Fruit fly (Drosophila melanogaster) whole organism, embryonic: ENCODE results near the gene Grl62c.

Experiments
- ATbp ChIP-seq: fragments of 200-800 bp; sonication (Bioruptor generic); optimal IDR thresholded peaks from 2 replicates; lab custom pipeline; 2017; ENCODE audit warnings: missing biosample characterization, mild to moderate bottlenecking, missing genetic modification characterization, missing genetic modification reagents
- Asciz ChIP-seq: fragments of 200-800 bp; sonication (Bioruptor generic); optimal IDR thresholded peaks from 2 replicates; lab custom pipeline; 2017; ENCODE audit warnings: missing biosample characterization, mild to moderate bottlenecking, missing genetic modification characterization, missing genetic modification reagents
- CG10209 ChIP-seq: fragments of 200-800 bp; sonication (Bioruptor generic); optimal IDR thresholded peaks from 3 replicates; lab custom pipeline; 2017; ENCODE audit warnings: missing biosample characterization, mild to moderate bottlenecking, missing genetic modification characterization, missing genetic modification reagents
- CG10543 ChIP-seq: fragments of 200-800 bp; sonication (Bioruptor generic); optimal IDR thresholded peaks from 3 replicates; lab custom pipeline; 2017; ENCODE audit warnings: missing biosample characterization, mild to moderate bottlenecking, missing genetic modification characterization, moderate library complexity
- CG11696 ChIP-seq: fragments of 200-800 bp; sonication (Bioruptor generic); IDR thresholded peaks from 2 replicates; pipeline ENCODE4 v1.3.6; 2022; ENCODE audit warnings: missing biosample characterization, missing genetic modification characterization
- CG12744 ChIP-seq: fragments of 200-800 bp; sonication (Bioruptor generic); optimal IDR thresholded peaks from 2 replicates; lab custom pipeline; 2016; ENCODE audit warnings: missing biosample characterization, missing genetic modification characterization
- CG12769 ChIP-seq: fragments of 200-800 bp; sonication (Bioruptor generic); optimal IDR thresholded peaks from 2 replicates; lab custom pipeline; 2019; ENCODE audit warnings: missing biosample characterization, mild to moderate bottlenecking, missing genetic modification characterization, moderate library complexity
- CG15514 ChIP-seq: fragments of 200-800 bp; sonication (Bioruptor generic); optimal IDR thresholded peaks from 3 replicates; lab custom pipeline; 2017; ENCODE audit warnings: missing biosample characterization, missing genetic modification characterization, mild to moderate bottlenecking, moderate library complexity, missing genetic modification reagents
- CG1603 ChIP-seq: fragments of 200-800 bp; sonication (Bioruptor generic); optimal IDR thresholded peaks from 2 replicates; lab custom pipeline; 2019; ENCODE audit warnings: missing biosample characterization, mild to moderate bottlenecking, missing genetic modification characterization, moderate library complexity
- CG17359 ChIP-seq: fragments of 200-800 bp; sonication (Bioruptor generic); optimal IDR thresholded peaks from 3 replicates; lab custom pipeline; 2018; ENCODE audit warnings: missing biosample characterization, mild to moderate bottlenecking, missing genetic modification characterization, moderate library complexity
- CG17829 ChIP-seq: fragments of 200-800 bp; optimal IDR thresholded peaks from 2 replicates; lab custom pipeline; 2019; ENCODE audit warnings: missing biosample characterization, mild to moderate bottlenecking, missing genetic modification characterization, moderate library complexity
- CG18764 ChIP-seq: fragments of 200-800 bp; sonication (Bioruptor generic); optimal IDR thresholded peaks from 3 replicates; lab custom pipeline; 2016; ENCODE audit warnings: missing biosample characterization, missing genetic modification characterization
- CG2875 ChIP-seq: fragments of 200-800 bp; sonication (Bioruptor generic); optimal IDR thresholded peaks from 2 replicates; lab custom pipeline; 2017; ENCODE audit warnings: missing biosample characterization, mild to moderate bottlenecking, missing genetic modification characterization, missing genetic modification reagents
- CG3407 ChIP-seq: fragments of 200-800 bp; sonication (Bioruptor generic); optimal IDR thresholded peaks from 2 replicates; lab custom pipeline; 2018; ENCODE audit warnings: missing biosample characterization, mild to moderate bottlenecking, missing genetic modification characterization
- CG3995 ChIP-seq: fragments of 200-800 bp; sonication (Bioruptor generic); optimal IDR thresholded peaks from 3 replicates; lab custom pipeline; 2016; ENCODE audit warnings: missing biosample characterization, missing genetic modification characterization
- CG4617 ChIP-seq: fragments of 200-800 bp; sonication (Bioruptor generic); optimal IDR thresholded peaks from 3 replicates; lab custom pipeline; 2016; ENCODE audit warnings: missing biosample characterization, missing genetic modification characterization, borderline replicate concordance
- CG7839 ChIP-seq: fragments of 200-800 bp; sonication (Bioruptor generic); optimal IDR thresholded peaks from 3 replicates; lab custom pipeline; 2018; ENCODE audit warnings: missing biosample characterization, mild to moderate bottlenecking, missing genetic modification characterization, moderate library complexity
- CG8290 ChIP-seq, 3 experiments: fragments of 200-800 bp; sonication (Bioruptor generic); optimal IDR thresholded peaks; 2 replicates each; lab custom pipeline; 2016 to 2019; ENCODE audit warnings: missing biosample characterization in 3 of 3, missing genetic modification characterization in 3 of 3, mild to moderate bottlenecking in 2 of 3, moderate library complexity in 1 of 3
- CkIIα-i1 ChIP-seq: fragments of 200-800 bp; sonication (Bioruptor generic); IDR thresholded peaks from 2 replicates; pipeline ENCODE4 v1.3.6; 2022; ENCODE audit warnings: missing biosample characterization, missing genetic modification characterization
- CoRest ChIP-seq: fragments of 200-800 bp; sonication (Bioruptor generic); optimal IDR thresholded peaks from 3 replicates; lab custom pipeline; 2018; ENCODE audit warnings: missing biosample characterization, mild to moderate bottlenecking, missing genetic modification characterization, moderate library complexity
- Dfd ChIP-seq, 2 experiments: fragments of >200 bp; optimal IDR thresholded peaks; 2 replicates each; lab custom pipeline; 2017; ENCODE audit warnings: missing biosample characterization in 2 of 2, missing genetic modification characterization in 2 of 2
- Doc2 ChIP-seq: fragments of 200-800 bp; sonication (Bioruptor generic); IDR thresholded peaks from 2 replicates; pipeline ENCODE4 v1.3.6; 2022; ENCODE audit warnings: missing biosample characterization, missing genetic modification characterization
- Elba2 ChIP-seq: fragments of 200-800 bp; sonication (Bioruptor generic); optimal IDR thresholded peaks from 3 replicates; lab custom pipeline; 2016; ENCODE audit warnings: missing biosample characterization, missing genetic modification characterization
- HHEX ChIP-seq: fragments of 200-800 bp; sonication (Bioruptor generic); optimal IDR thresholded peaks from 3 replicates; lab custom pipeline; 2017; ENCODE audit warnings: missing biosample characterization, mild to moderate bottlenecking, missing genetic modification characterization, missing genetic modification reagents
- HLH3B ChIP-seq: fragments of 200-800 bp; sonication (Bioruptor generic); IDR thresholded peaks from 2 replicates; pipeline ENCODE4 v1.3.6; 2022; ENCODE audit warnings: missing biosample characterization, missing genetic modification characterization
- Hmr ChIP-seq: fragments of 200-800 bp; sonication (Bioruptor generic); optimal IDR thresholded peaks from 3 replicates; lab custom pipeline; 2017; ENCODE audit warnings: mild to moderate bottlenecking, missing biosample characterization, missing genetic modification reagents, missing genetic modification characterization
- Med ChIP-seq: fragments of 200-800 bp; sonication (Bioruptor generic); peaks from one replicate; lab custom pipeline; 2016; ENCODE audit warnings: missing biosample characterization, missing genetic modification characterization, mild to moderate bottlenecking, inconsistent platforms, moderate library complexity
- PHDP ChIP-seq: fragments of 200-800 bp; sonication (Bioruptor generic); optimal IDR thresholded peaks from 3 replicates; lab custom pipeline; 2018; ENCODE audit warnings: missing biosample characterization, mild to moderate bottlenecking, missing genetic modification characterization, moderate library complexity
- Rfx ChIP-seq: fragments of 200-800 bp; sonication (Bioruptor generic); IDR thresholded peaks from 2 replicates; pipeline ENCODE4 v1.3.6; 2022; ENCODE audit warnings: missing biosample characterization, missing genetic modification characterization
- ase ChIP-seq: fragments of 200-800 bp; sonication (Bioruptor generic); IDR thresholded peaks from 3 replicates; pipeline ENCODE4 v1.3.6; 2022; ENCODE audit warnings: missing biosample characterization, missing genetic modification characterization
- bbx ChIP-seq: fragments of 200-800 bp; sonication (Bioruptor generic); IDR thresholded peaks from 2 replicates; pipeline ENCODE4 v1.3.6; 2022; ENCODE audit warnings: missing biosample characterization, missing genetic modification characterization; ENCODE audit not compliant: partially characterized antibody
- chif ChIP-seq, 2 experiments: fragments of 200-800 bp; sonication (Bioruptor generic); optimal IDR thresholded peaks; 3 replicates each; lab custom pipeline; 2016; ENCODE audit warnings: missing biosample characterization in 2 of 2, missing genetic modification characterization in 2 of 2
- ci ChIP-seq: fragments of 200-800 bp; sonication (Bioruptor generic); IDR thresholded peaks from 3 replicates; pipeline ENCODE4 v1.3.6; 2022; ENCODE audit warnings: missing biosample characterization, missing genetic modification characterization
- emc ChIP-seq: fragments of 200-800 bp; sonication (Bioruptor generic); optimal IDR thresholded peaks from 2 replicates; lab custom pipeline; 2016; ENCODE audit warnings: missing biosample characterization, missing genetic modification characterization
- fd64A ChIP-seq: fragments of 200-800 bp; sonication (Bioruptor generic); optimal IDR thresholded peaks from 3 replicates; lab custom pipeline; 2018; ENCODE audit warnings: missing biosample characterization, mild to moderate bottlenecking, missing genetic modification characterization
- fd96Cb ChIP-seq: fragments of 200-800 bp; sonication (Bioruptor generic); optimal IDR thresholded peaks from 2 replicates; lab custom pipeline; 2018; ENCODE audit warnings: missing biosample characterization, mild to moderate bottlenecking, missing genetic modification characterization, moderate library complexity
- gcm ChIP-seq: fragments of 200-800 bp; sonication (Bioruptor generic); optimal IDR thresholded peaks from 2 replicates; lab custom pipeline; 2019; ENCODE audit warnings: missing biosample characterization, mild to moderate bottlenecking, missing genetic modification characterization, moderate library complexity
- hb ChIP-seq: fragments of 200-800 bp; sonication (Bioruptor generic); IDR thresholded peaks from 3 replicates; pipeline ENCODE4 v1.3.6; 2022; ENCODE audit warnings: missing biosample characterization, missing genetic modification characterization; ENCODE audit not compliant: partially characterized antibody
- ken ChIP-seq: fragments of 200-800 bp; sonication (Bioruptor generic); IDR thresholded peaks from 3 replicates; pipeline ENCODE4 v1.3.6; 2022; ENCODE audit warnings: missing biosample characterization, missing genetic modification characterization
- lov ChIP-seq, 2 experiments: fragments of 200-800 bp in 1 of 2; fragments of >200 bp in 1 of 2; sonication (Bioruptor generic) in 1 of 2; IDR thresholded peaks in 1 of 2; optimal IDR thresholded peaks in 1 of 2; 2 replicates in 1 of 2; 3 replicates in 1 of 2; pipeline versions ENCODE4 v1.3.6 to Lab custom; 2017 to 2022; ENCODE audit warnings: missing biosample characterization in 1 of 2, missing genetic modification characterization in 1 of 2
- mld ChIP-seq: fragments of 200-800 bp; sonication (Bioruptor generic); IDR thresholded peaks from 3 replicates; pipeline ENCODE4 v1.3.6; 2022; ENCODE audit warnings: missing biosample characterization, missing genetic modification characterization; ENCODE audit not compliant: partially characterized antibody
- onecut ChIP-seq: fragments of 200-800 bp; sonication (Bioruptor generic); IDR thresholded peaks from 2 replicates; pipeline ENCODE4 v1.3.6; 2022; ENCODE audit warnings: missing biosample characterization, missing genetic modification characterization
- otp ChIP-seq: fragments of 200-800 bp; sonication (Bioruptor generic); IDR thresholded peaks from 3 replicates; pipeline ENCODE4, ENCODE4 v1.3.6; 2022; ENCODE audit warnings: missing biosample characterization, missing genetic modification characterization
- sens ChIP-seq: fragments of 200-800 bp; sonication (Bioruptor generic); peaks from one replicate; lab custom pipeline; 2016; ENCODE audit warnings: missing biosample characterization, missing genetic modification characterization
- seq ChIP-seq: fragments of 200-800 bp; sonication (Bioruptor generic); IDR thresholded peaks from 2 replicates; pipeline ENCODE4 v1.3.6; 2022; ENCODE audit warnings: missing biosample characterization, missing genetic modification characterization
- stc ChIP-seq: fragments of 200-800 bp; sonication (Bioruptor generic); IDR thresholded peaks from 2 replicates; pipeline ENCODE4 v1.3.6; 2022; ENCODE audit warnings: missing biosample characterization, missing genetic modification characterization
- usp ChIP-seq: fragments of >200 bp; optimal IDR thresholded peaks from 2 replicates; lab custom pipeline; 2017; ENCODE audit warnings: missing biosample characterization, missing genetic modification characterization
- vvl ChIP-seq: fragments of 200-800 bp; sonication (Bioruptor generic); IDR thresholded peaks from 2 replicates; pipeline ENCODE4 v1.3.6; 2022; ENCODE audit warnings: missing biosample characterization, missing genetic modification characterization
- zfh2 ChIP-seq: fragments of 200-800 bp; sonication (Bioruptor generic); optimal IDR thresholded peaks from 2 replicates; lab custom pipeline; 2016; ENCODE audit warnings: missing biosample characterization, missing genetic modification characterization

Grl62c gene

dm6 chr3L:2004732-2005131 is 22.1 kb upstream of the Grl62c start (continued):
- peak; percentile 39 for TF ChIP-seq CG17359 (tag; lab: Kevin White, UChicago)
- TF ChIP-seq CG11696 (GFP tag; lab: Robert Waterston, UW), result 0 out of 2 replicates have a peak, but pooled peaks have one; percentile 39
- no peak for TF ChIP-seq lov (optimal IDR thresholded peaks at IDR 0.05; lab: Kevin White, UChicago)
- TF ChIP-seq lov (GFP tag; IDR thresholded peaks at IDR 0.05; lab: Robert Waterston, UW), result 0 out of 3 replicates have a peak, but pooled peaks have one; percentile 14
- TF ChIP-seq CG17829, result no peak
- TF ChIP-seq gcm (GFP tag; lab: Kevin White, UChicago), result no peak
- 0 out of 2 replicates have a peak, but pooled peaks have one; percentile 15 for TF ChIP-seq onecut (GFP tag; lab: Robert Waterston, UW)
- peak; percentile 21 for TF ChIP-seq fd64A (GFP tag; lab: Kevin White, UChicago)
- TF ChIP-seq ATbp (GFP tag; lab: Kevin White, UChicago), result peak; percentile 61
- TF ChIP-seq vvl (GFP tag; lab: Robert Waterston, UW), result no peak
- TF ChIP-seq ci (GFP tag; lab: Robert Waterston, UW), result 0 out of 3 replicates have a peak, but pooled peaks have one; percentile 41
- TF ChIP-seq CG3995 (GFP tag; lab: Kevin White, UChicago), result no peak
- peak; percentile 2 for TF ChIP-seq CG10543 (GFP tag; lab: Kevin White, UChicago)
- TF ChIP-seq Med, result peak; percentile 83
- TF ChIP-seq CG15514 (GFP tag; lab: Kevin White, UChicago), result peak; percentile 7
- peak; percentile 23 for TF ChIP-seq CG12769
- peak; percentile 26 for TF ChIP-seq CG10209 (GFP tag; lab: Kevin White, UChicago)
- no peak for TF ChIP-seq chif (GFP tag; optimal IDR thresholded peaks at IDR 0.05; lab: Kevin White, UChicago)
- TF ChIP-seq CG4617, result no peak
- TF ChIP-seq HLH3B (GFP tag; lab: Robert Waterston, UW), result 0 out of 2 replicates have a peak, but pooled peaks have one; percentile 30
- no peak for TF ChIP-seq ken (GFP tag; lab: Robert Waterston, UW)
- no peak for TF ChIP-seq otp (GFP tag; lab: Robert Waterston, UW)
- TF ChIP-seq CoRest (tag; lab: Kevin White, UChicago), result peak; percentile 13
- TF ChIP-seq CG18764, result no peak
- 0 out of 2 replicates have a peak, but pooled peaks have one; percentile 4 for TF ChIP-seq Rfx (GFP tag; lab: Robert Waterston, UW)
- no peak for TF ChIP-seq ase (GFP tag; lab: Robert Waterston, UW)
- TF ChIP-seq stc (GFP tag; lab: Robert Waterston, UW), result no peak
- no peak for TF ChIP-seq mld (GFP tag; lab: Robert Waterston, UW)
- peak; percentile 18 for TF ChIP-seq sens (GFP tag; lab: Kevin White, UChicago)
- no peak for TF ChIP-seq CG12744 (GFP tag; lab: Kevin White, UChicago)
- no peak for TF ChIP-seq Doc2
- TF ChIP-seq bbx (GFP tag; lab: Robert Waterston, UW), result no peak
- TF ChIP-seq fd96Cb (tag; lab: Kevin White, UChicago), result no peak
- TF ChIP-seq PHDP (tag; lab: Kevin White, UChicago), result peak; percentile 28
- peak; percentile 18 for TF ChIP-seq HHEX
- peak; percentile 21 for TF ChIP-seq Hmr
- no peak for TF ChIP-seq hb (GFP tag; lab: Robert Waterston, UW)
- no peak for TF ChIP-seq emc (GFP tag; lab: Kevin White, UChicago)
- peak; percentile 49 for TF ChIP-seq CG1603 (tag; lab: Kevin White, UChicago)
- no peak for TF ChIP-seq CkIIα-i1
- TF ChIP-seq CG2875 (GFP tag; lab: Kevin White, UChicago), result peak; percentile 19
- TF ChIP-seq CG7839, result peak; percentile 8
- TF ChIP-seq usp (GFP tag; lab: Kevin White, UChicago), result no peak
- 0 out of 2 replicates have a peak, but pooled peaks have one; percentile 7 for TF ChIP-seq seq (GFP tag; lab: Robert Waterston, UW)
- TF ChIP-seq CG8290 (GFP tag; optimal IDR thresholded peaks at IDR 0.05; lab: Kevin White, UChicago), result no peak
- TF ChIP-seq CG8290 (tag; optimal IDR thresholded peaks at IDR 0.05; lab: Kevin White, UChicago), result peak in 1 of 2 experiments; percentile 43
- peak; percentile 42 for TF ChIP-seq Asciz (GFP tag; lab: Kevin White, UChicago)
- no peak for TF ChIP-seq zfh2
- peak; percentile 26 for TF ChIP-seq CG3407 (GFP tag; lab: Kevin White, UChicago)
- no peak for TF ChIP-seq Elba2
- TF ChIP-seq Dfd (GFP tag; optimal IDR thresholded peaks at IDR 0.05; lab: Kevin White, UChicago), result no peak
